Fruit fly (Drosophila melanogaster) whole organism, pupa: ENCODE measurements around the gene Cyp312a1.
A peak's percentile ranks its signal among the peaks of the same experiment; 100 is the strongest.

Source experiments
- CG10348 ChIP-seq: fragments of 200-800 bp; sonication (Bioruptor generic); IDR thresholded peaks from 2 replicates; pipeline ENCODE4 v1.3.6; 2022; ENCODE audit warnings: missing biosample characterization, missing genetic modification characterization
- CG12605 ChIP-seq: fragments of 200-800 bp; sonication (Bioruptor generic); IDR thresholded peaks from 2 replicates; pipeline ENCODE4 v1.3.6; 2022; ENCODE audit warnings: missing biosample characterization, missing genetic modification characterization
- CG13204 ChIP-seq: fragments of 200-800 bp; sonication (Bioruptor generic); optimal IDR thresholded peaks from 2 replicates; lab custom pipeline; 2018; ENCODE audit warnings: missing biosample characterization, mild to moderate bottlenecking, missing genetic modification characterization, moderate library complexity
- CG14655 ChIP-seq: fragments of 200-800 bp; sonication (Bioruptor generic); optimal IDR thresholded peaks from 3 replicates; lab custom pipeline; 2017; ENCODE audit warnings: mild to moderate bottlenecking, missing biosample characterization, missing genetic modification reagents, missing genetic modification characterization
- CG15710 ChIP-seq: fragments of 200-800 bp; sonication (Bioruptor generic); optimal IDR thresholded peaks from 2 replicates; lab custom pipeline; 2018; ENCODE audit warnings: missing biosample characterization, mild to moderate bottlenecking, missing genetic modification characterization, moderate library complexity
- CG17806 ChIP-seq: fragments of 200-800 bp; sonication (Bioruptor generic); optimal IDR thresholded peaks from 2 replicates; lab custom pipeline; 2018; ENCODE audit warnings: missing biosample characterization, mild to moderate bottlenecking, missing genetic modification characterization, moderate library complexity
- CG32121 ChIP-seq: fragments of 200-800 bp; sonication (Bioruptor generic); IDR thresholded peaks from 2 replicates; pipeline ENCODE4 v1.3.6; 2022; ENCODE audit warnings: missing biosample characterization, missing genetic modification characterization
- CG34367 ChIP-seq: fragments of 200-800 bp; sonication (Bioruptor generic); optimal IDR thresholded peaks from 2 replicates; lab custom pipeline; 2018; ENCODE audit warnings: missing biosample characterization, mild to moderate bottlenecking, missing genetic modification characterization
- CG4496 ChIP-seq: fragments of 200-800 bp; sonication (Bioruptor generic); IDR thresholded peaks from 3 replicates; pipeline ENCODE4 v1.3.6; 2022; ENCODE audit warnings: missing biosample characterization, missing genetic modification characterization
- CG8159 ChIP-seq: fragments of 200-800 bp; sonication (Bioruptor generic); optimal IDR thresholded peaks from 3 replicates; lab custom pipeline; 2018; ENCODE audit warnings: missing biosample characterization, mild to moderate bottlenecking, missing genetic modification characterization, moderate library complexity
- CG8301 ChIP-seq: fragments of 200-800 bp; sonication (Bioruptor generic); optimal IDR thresholded peaks from 2 replicates; lab custom pipeline; 2018; ENCODE audit warnings: missing biosample characterization, mild to moderate bottlenecking, missing genetic modification characterization
- CG9948 ChIP-seq: fragments of 200-800 bp; sonication (Bioruptor generic); optimal IDR thresholded peaks from 2 replicates; lab custom pipeline; 2018; ENCODE audit warnings: missing biosample characterization, mild to moderate bottlenecking, missing genetic modification characterization, moderate library complexity
- D1 ChIP-seq: fragments of 200-800 bp; sonication (Bioruptor generic); optimal IDR thresholded peaks from 2 replicates; lab custom pipeline; 2018; ENCODE audit warnings: missing biosample characterization, mild to moderate bottlenecking, missing genetic modification characterization, moderate library complexity
- EcR ChIP-seq: fragments of 200-800 bp; sonication (Bioruptor generic); optimal IDR thresholded peaks from 3 replicates; lab custom pipeline; 2019; ENCODE audit warnings: missing biosample characterization, missing genetic modification characterization, mild to moderate bottlenecking, moderate library complexity, missing genetic modification reagents
- Ets98B ChIP-seq: fragments of 200-800 bp; sonication (Bioruptor generic); IDR thresholded peaks from 2 replicates; pipeline ENCODE4 v1.3.6; 2022; ENCODE audit warnings: missing biosample characterization, missing genetic modification characterization
- Pif1A ChIP-seq: fragments of 200-800 bp; sonication (Bioruptor generic); optimal IDR thresholded peaks from 3 replicates; lab custom pipeline; 2016; ENCODE audit warnings: missing biosample characterization, missing genetic modification characterization
- Pif1B ChIP-seq: fragments of 200-800 bp; sonication (Bioruptor generic); optimal IDR thresholded peaks from 3 replicates; lab custom pipeline; 2016; ENCODE audit warnings: missing biosample characterization, missing genetic modification characterization
- Snoo ChIP-seq: fragments of 200-800 bp; sonication (Bioruptor generic); optimal IDR thresholded peaks from 3 replicates; lab custom pipeline; 2017; ENCODE audit warnings: missing biosample characterization, mild to moderate bottlenecking, missing genetic modification characterization, inconsistent platforms
- fd96Ca ChIP-seq: fragments of 200-800 bp; sonication (Bioruptor generic); IDR thresholded peaks from 3 replicates; pipeline ENCODE4 v1.3.6; 2022; ENCODE audit warnings: missing biosample characterization, missing genetic modification characterization
- gl ChIP-seq: fragments of 200-800 bp; sonication (Bioruptor generic); optimal IDR thresholded peaks from 2 replicates; lab custom pipeline; 2018; ENCODE audit warnings: missing biosample characterization, mild to moderate bottlenecking, missing genetic modification characterization
- rn ChIP-seq: fragments of 200-800 bp; sonication (Bioruptor generic); IDR thresholded peaks from 2 replicates; pipeline ENCODE4 v1.3.6; 2022; ENCODE audit warnings: missing biosample characterization, missing genetic modification characterization

Gene Cyp312a1

dm6 chr3L:18114038-18114926, 18.2 kb downstream of the Cyp312a1 start:
- peak; percentile 71 for TF ChIP-seq D1 (tag; lab: Kevin White, UChicago)
- no peak for TF ChIP-seq Snoo (tag; lab: Kevin White, UChicago)
- peak; percentile 71 for TF ChIP-seq CG17806
- no peak for TF ChIP-seq Pif1A (GFP tag; lab: Kevin White, UChicago)
- TF ChIP-seq fd96Ca, result no peak
- TF ChIP-seq CG13204 (GFP tag; lab: Kevin White, UChicago), result no peak
- TF ChIP-seq CG32121 (GFP tag; lab: Robert Waterston, UW), result peak; percentile 33; the same call in 1 of the 2 replicates
- peak; percentile 50 for TF ChIP-seq CG8301 (tag; lab: Kevin White, UChicago)
- peak; percentile 63 for TF ChIP-seq CG9948 (tag; lab: Kevin White, UChicago)
- no peak for TF ChIP-seq rn (GFP tag; lab: Robert Waterston, UW)
- peak; percentile 73 for TF ChIP-seq CG8159 (tag; lab: Kevin White, UChicago)
- TF ChIP-seq gl (tag; lab: Kevin White, UChicago), result no peak
- no peak for TF ChIP-seq CG14655
- peak; percentile 71 for TF ChIP-seq CG15710 (tag; lab: Kevin White, UChicago)
- TF ChIP-seq CG34367 (tag; lab: Kevin White, UChicago), result peak; percentile 35
- TF ChIP-seq Pif1B, result peak; percentile 36
- TF ChIP-seq CG4496 (GFP tag; lab: Robert Waterston, UW), result no peak; the same call in 1 of the 3 replicates
- no peak for TF ChIP-seq EcR
- peak; percentile 27; the same call in 1 of the 2 replicates for TF ChIP-seq Ets98B
- no peak for TF ChIP-seq CG12605 (GFP tag; lab: Robert Waterston, UW)
- no peak for TF ChIP-seq CG10348 (GFP tag; lab: Robert Waterston, UW)

DNA sequence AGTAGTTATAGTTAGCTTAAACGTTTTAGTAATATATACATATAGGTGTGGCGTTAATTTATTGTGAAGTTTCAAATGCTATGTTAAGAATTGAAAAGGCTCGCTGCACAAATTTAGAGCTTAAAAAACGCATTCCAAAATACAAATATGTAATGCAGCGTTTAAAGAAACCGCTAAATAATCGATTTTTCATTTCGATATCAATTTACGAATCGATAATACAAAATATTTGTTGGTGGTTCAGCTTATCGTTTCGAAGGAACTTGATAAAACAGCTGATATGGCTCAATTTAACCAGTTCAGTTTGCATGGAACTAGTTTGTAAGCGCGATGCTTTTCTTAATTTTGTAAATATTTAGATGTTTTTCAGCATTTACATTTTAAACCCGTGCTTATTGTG, 19.8 kb downstream of the Cyp312a1 start, which contains the start of the genes CG32195 and CG7341:
Gene CG32195, plus strand, starts transcription at position 291 of the 400 bp plus-strand sequence.
Gene CG7341, plus strand, starts transcription at position 291 of the 400 bp plus-strand sequence.
- no peak for TF ChIP-seq Pif1B
- no peak for TF ChIP-seq rn (GFP tag; lab: Robert Waterston, UW)
- no peak for TF ChIP-seq Ets98B
- TF ChIP-seq gl (tag; lab: Kevin White, UChicago), result no peak
- no peak for TF ChIP-seq CG17806
- TF ChIP-seq CG8301 (tag; lab: Kevin White, UChicago), result no peak
- no peak for TF ChIP-seq CG9948 (tag; lab: Kevin White, UChicago)
- TF ChIP-seq CG15710 (tag; lab: Kevin White, UChicago), result no peak
- no peak for TF ChIP-seq Snoo (tag; lab: Kevin White, UChicago)
- no peak for TF ChIP-seq CG13204 (GFP tag; lab: Kevin White, UChicago)
- TF ChIP-seq CG14655, result no peak
- no peak for TF ChIP-seq CG8159 (tag; lab: Kevin White, UChicago)
- no peak for TF ChIP-seq fd96Ca
- TF ChIP-seq D1 (tag; lab: Kevin White, UChicago), result no peak
- TF ChIP-seq EcR, result no peak
- no peak for TF ChIP-seq CG12605 (GFP tag; lab: Robert Waterston, UW)
- TF ChIP-seq Pif1A (GFP tag; lab: Kevin White, UChicago), result no peak
- TF ChIP-seq CG10348 (GFP tag; lab: Robert Waterston, UW), result no peak
- TF ChIP-seq CG4496 (GFP tag; lab: Robert Waterston, UW), result no peak
- TF ChIP-seq CG32121 (GFP tag; lab: Robert Waterston, UW), result no peak

- TF ChIP-seq CG12605 (GFP tag; lab: Robert Waterston, UW) (no peak), D1 (tag; lab: Kevin White, UChicago) (no peak), CG9948 (tag; lab: Kevin White, UChicago) (no peak), gl (tag; lab: Kevin White, UChicago) (no peak), CG17806 (no peak), fd96Ca (no peak), Pif1A (GFP tag; lab: Kevin White, UChicago) (no peak), EcR (no peak), CG8301 (tag; lab: Kevin White, UChicago) (no peak), CG10348 (GFP tag; lab: Robert Waterston, UW) (no peak), CG13204 (GFP tag; lab: Kevin White, UChicago) (no peak), CG8159 (tag; lab: Kevin White, UChicago) (peak; percentile 20), Snoo (tag; lab: Kevin White, UChicago) (no peak), CG34367 (tag; lab: Kevin White, UChicago) (no peak), CG15710 (tag; lab: Kevin White, UChicago) (peak; percentile 14), Ets98B (no peak), CG32121 (GFP tag; lab: Robert Waterston, UW) (0 out of 2 replicates have a peak, but pooled peaks have one; percentile 29), rn (GFP tag; lab: Robert Waterston, UW) (0 out of 2 replicates have a peak, but pooled peaks have one; percentile 12), CG14655 (no peak)
These were observed 23.0 kb downstream of the Cyp312a1 start, which contains the start of the genes Polr3D and mus304 for dm6 chr3L:18109459-18109863. Polr3D (minus strand) TSS chr3L:18109574. mus304 (plus strand) TSS chr3L:18109814.

- TF ChIP-seq CG32121 (GFP tag; lab: Robert Waterston, UW), result peak; percentile 46
- peak; percentile 54 for TF ChIP-seq CG17806
- TF ChIP-seq Pif1A (GFP tag; lab: Kevin White, UChicago), result no peak
- peak; percentile 47 for TF ChIP-seq CG34367 (tag; lab: Kevin White, UChicago)
- TF ChIP-seq CG9948 (tag; lab: Kevin White, UChicago), result peak; percentile 51
- no peak for TF ChIP-seq CG10348 (GFP tag; lab: Robert Waterston, UW)
- peak; percentile 56 for TF ChIP-seq Ets98B
- TF ChIP-seq D1 (tag; lab: Kevin White, UChicago), result peak; percentile 23
- TF ChIP-seq rn (GFP tag; lab: Robert Waterston, UW), result no peak
- no peak for TF ChIP-seq EcR
- TF ChIP-seq CG14655, result no peak
- peak; percentile 62; the same call in 2 of the 3 replicates for TF ChIP-seq CG4496 (GFP tag; lab: Robert Waterston, UW)
- TF ChIP-seq CG15710 (tag; lab: Kevin White, UChicago), result peak; percentile 74
- peak; percentile 71 for TF ChIP-seq CG8159 (tag; lab: Kevin White, UChicago)
- TF ChIP-seq CG8301 (tag; lab: Kevin White, UChicago), result peak; percentile 45
- peak; percentile 45 for TF ChIP-seq Pif1B
- TF ChIP-seq Snoo (tag; lab: Kevin White, UChicago), result peak; percentile 61
- no peak for TF ChIP-seq CG13204 (GFP tag; lab: Kevin White, UChicago)
- no peak for TF ChIP-seq gl (tag; lab: Kevin White, UChicago)
- 0 out of 2 replicates have a peak, but pooled peaks have one; percentile 11 for TF ChIP-seq CG12605 (GFP tag; lab: Robert Waterston, UW)
- TF ChIP-seq fd96Ca, result peak; percentile 55; the same call in 1 of the 3 replicates
These were observed 26.2 kb downstream of the Cyp312a1 start, which contains the start of the genes CG13698 and mRpS26 for dm6 chr3L:18106021-18106944. CG13698 (minus strand) TSS chr3L:18106149. mRpS26 (plus strand) TSS chr3L:18106579.
